Worm (Caenorhabditis elegans): ENCODE measurements around the gene nhr-221.

Gene nhr-221

ce11 chrV:3554869-3555268 lies 19.7 kb upstream of the nhr-221 start, which contains the start of gene grl-29:
TSS of gene grl-29 (minus strand) at chrV:3555236.
- TF ChIP-seq hmbx-1 (tag; optimal IDR thresholded peaks at IDR 0.05), result no peak
- TF ChIP-seq ets-7 (tag; optimal IDR thresholded peaks at IDR 0.05), result no peak
- TF ChIP-seq ceh-13 (GFP tag; optimal IDR thresholded peaks at IDR 0.05), result no peak
- TF ChIP-seq ama-1 (optimal IDR thresholded peaks at IDR 0.05), result no peak
- no peak for TF ChIP-seq hnd-1 (tag; optimal IDR thresholded peaks at IDR 0.05)
- no peak for TF ChIP-seq scrt-1 (GFP tag; IDR thresholded peaks at IDR 0.05)
- no peak for TF ChIP-seq flt-1 (GFP tag; IDR thresholded peaks at IDR 0.05)
- no peak for TF ChIP-seq F13C5.2 (tag; optimal IDR thresholded peaks at IDR 0.05)
- no peak for TF ChIP-seq aly-1 (tag; optimal IDR thresholded peaks at IDR 0.05)
- no peak for TF ChIP-seq tra-4 (tag; optimal IDR thresholded peaks at IDR 0.05)
- no peak for TF ChIP-seq tbx-37 (GFP tag; conservative IDR thresholded peaks at IDR 0.05)
- TF ChIP-seq B0310.2 (tag; optimal IDR thresholded peaks at IDR 0.05), result no peak
- no peak for TF ChIP-seq hmg-4 (GFP tag; optimal IDR thresholded peaks at IDR 0.05)
- no peak for TF ChIP-seq pes-1 (GFP tag; IDR thresholded peaks at IDR 0.05)
- TF ChIP-seq tbx-11 (GFP tag; IDR thresholded peaks at IDR 0.05), result no peak

- TF ChIP-seq F13C5.2 (tag; optimal IDR thresholded peaks at IDR 0.05), result no peak
- no peak for TF ChIP-seq tbx-11 (GFP tag; IDR thresholded peaks at IDR 0.05)
- no peak for TF ChIP-seq hnd-1 (tag; optimal IDR thresholded peaks at IDR 0.05)
- TF ChIP-seq flt-1 (GFP tag; IDR thresholded peaks at IDR 0.05), result no peak
- no peak for TF ChIP-seq ceh-36 (tag; optimal IDR thresholded peaks at IDR 0.05)
- TF ChIP-seq B0310.2 (tag; optimal IDR thresholded peaks at IDR 0.05), result no peak
Measured at ce11 chrV:3552740-3553469, 17.7 kb upstream of the nhr-221 start, which contains the start of gene T24A6.20. TSS of gene T24A6.20 (plus strand) at chrV:3553134.

ce11 chrV:3551765-3552164 lies 16.6 kb upstream of the nhr-221 start, which contains the start of gene grl-28:
TSS of gene grl-28 (minus strand) at chrV:3551865.
- TF ChIP-seq scrt-1 (GFP tag; IDR thresholded peaks at IDR 0.05), result no peak
- TF ChIP-seq hmbx-1 (tag; optimal IDR thresholded peaks at IDR 0.05), result no peak
- no peak for TF ChIP-seq hmg-4 (GFP tag; optimal IDR thresholded peaks at IDR 0.05)
- TF ChIP-seq pes-1 (GFP tag; IDR thresholded peaks at IDR 0.05), result no peak
- no peak for TF ChIP-seq flt-1 (GFP tag; IDR thresholded peaks at IDR 0.05)
- TF ChIP-seq F13C5.2 (tag; optimal IDR thresholded peaks at IDR 0.05), result no peak
- no peak for TF ChIP-seq sea-1 (GFP tag; conservative IDR thresholded peaks at IDR 0.05)
- TF ChIP-seq B0310.2 (tag; optimal IDR thresholded peaks at IDR 0.05), result no peak
- no peak for TF ChIP-seq ceh-13 (GFP tag; optimal IDR thresholded peaks at IDR 0.05)
- no peak for TF ChIP-seq tbx-11 (GFP tag; IDR thresholded peaks at IDR 0.05)
- no peak for TF ChIP-seq ceh-36 (tag; optimal IDR thresholded peaks at IDR 0.05)
- no peak for TF ChIP-seq aly-1 (tag; optimal IDR thresholded peaks at IDR 0.05)
- TF ChIP-seq ama-1 (optimal IDR thresholded peaks at IDR 0.05), result no peak
- TF ChIP-seq tbx-37 (GFP tag; conservative IDR thresholded peaks at IDR 0.05), result no peak

- TF ChIP-seq flt-1 (GFP tag; IDR thresholded peaks at IDR 0.05), result no peak
- no peak for TF ChIP-seq tbx-37 (GFP tag; conservative IDR thresholded peaks at IDR 0.05)
- TF ChIP-seq ceh-36 (tag; optimal IDR thresholded peaks at IDR 0.05), result no peak
- TF ChIP-seq hmbx-1 (tag; optimal IDR thresholded peaks at IDR 0.05), result no peak
- TF ChIP-seq ama-1 (optimal IDR thresholded peaks at IDR 0.05), result no peak
Measured at ce11 chrV:3549553-3549952, 14.4 kb upstream of the nhr-221 start, which contains the start of gene sri-21. TSS of gene sri-21 (plus strand) at chrV:3549853.

- TF ChIP-seq F13C5.2 (tag; optimal IDR thresholded peaks at IDR 0.05) (no peak), tbx-37 (GFP tag; conservative IDR thresholded peaks at IDR 0.05) (no peak), hmg-4 (GFP tag; optimal IDR thresholded peaks at IDR 0.05) (no peak), scrt-1 (GFP tag; IDR thresholded peaks at IDR 0.05) (no peak), hmbx-1 (tag; optimal IDR thresholded peaks at IDR 0.05) (no peak)
Measured at ce11 chrV:3548798-3549197, 13.6 kb upstream of the nhr-221 start, which contains the start of gene srw-130. TSS of gene srw-130 (minus strand) at chrV:3548898.

- no peak for TF ChIP-seq sea-1 (GFP tag; conservative IDR thresholded peaks at IDR 0.05)
Measured at ce11 chrV:3546517-3546916, 11.4 kb upstream of the nhr-221 start, which contains the start of gene srbc-68. TSS of gene srbc-68 (minus strand) at chrV:3546617.

ce11 chrV:3543344-3543743 lies 8.2 kb upstream of the nhr-221 start, which contains the start of gene nhr-222:
TSS of gene nhr-222 (minus strand) at chrV:3543444.
- no peak for TF ChIP-seq B0310.2 (tag; optimal IDR thresholded peaks at IDR 0.05)

- TF ChIP-seq hmg-4 (GFP tag; optimal IDR thresholded peaks at IDR 0.05) (no peak), ceh-36 (tag; optimal IDR thresholded peaks at IDR 0.05) (no peak), ama-1 (optimal IDR thresholded peaks at IDR 0.05) (no peak), hnd-1 (tag; optimal IDR thresholded peaks at IDR 0.05) (no peak), B0310.2 (tag; optimal IDR thresholded peaks at IDR 0.05) (no peak), ceh-13 (GFP tag; optimal IDR thresholded peaks at IDR 0.05) (no peak), ets-7 (tag; optimal IDR thresholded peaks at IDR 0.05) (no peak), tra-4 (tag; optimal IDR thresholded peaks at IDR 0.05) (no peak), scrt-1 (GFP tag; IDR thresholded peaks at IDR 0.05) (no peak), flt-1 (GFP tag; IDR thresholded peaks at IDR 0.05) (no peak), tbx-37 (GFP tag; conservative IDR thresholded peaks at IDR 0.05) (no peak), hmbx-1 (tag; optimal IDR thresholded peaks at IDR 0.05) (no peak), pes-1 (GFP tag; IDR thresholded peaks at IDR 0.05) (no peak), F13C5.2 (tag; optimal IDR thresholded peaks at IDR 0.05) (no peak), tbx-11 (GFP tag; IDR thresholded peaks at IDR 0.05) (no peak), aly-1 (tag; optimal IDR thresholded peaks at IDR 0.05) (no peak), sea-1 (GFP tag; conservative IDR thresholded peaks at IDR 0.05) (no peak)
Measured at ce11 chrV:3541117-3541516, 6.0 kb upstream of the nhr-221 start, which contains the start of gene srbc-67. TSS of gene srbc-67 (minus strand) at chrV:3541217.

All from whole organism, early embryonic.